Worm (Caenorhabditis elegans): Measurements from ENCODE around the gene F58F12.3.

Gene F58F12.3

ce11 chrII:6360822-6361221 lies 30.3 kb downstream of the F58F12.3 start, which contains the start of gene K10B2.4 (continued):
- TF ChIP-seq tbp1 (GFP tag; optimal IDR thresholded peaks at IDR 0.05) (peak; percentile 11), madf-3 (GFP tag; IDR thresholded peaks at IDR 0.05) (peak; percentile 74; the same call in 1 of the 2 replicates), lin-54 (GFP tag; optimal IDR thresholded peaks at IDR 0.05) (peak; percentile 62), mes-4 (tag; optimal IDR thresholded peaks at IDR 0.05) (no peak), ceh-100 (GFP tag; IDR thresholded peaks at IDR 0.05) (peak; percentile 34; the same call in 1 of the 2 replicates), madf-8 (GFP tag; conservative IDR thresholded peaks at IDR 0.05) (no peak), C06A6.2 (GFP tag; conservative IDR thresholded peaks at IDR 0.05) (no peak), ekl-4 (GFP tag; IDR thresholded peaks at IDR 0.05) (peak; percentile 73), atf-7 (tag; optimal IDR thresholded peaks at IDR 0.05) (peak; percentile 24), ama-1 (optimal IDR thresholded peaks at IDR 0.05) (no peak), ama-1 (GFP tag; optimal IDR thresholded peaks at IDR 0.05) (peak in 1 of 2 experiments; percentile 38), ccch-3 (GFP tag; optimal IDR thresholded peaks at IDR 0.05) (no peak), nhr-179 (tag; optimal IDR thresholded peaks at IDR 0.05) (no peak), egl-18 (GFP tag; IDR thresholded peaks at IDR 0.05) (no peak), nfyb-1 (GFP tag; IDR thresholded peaks at IDR 0.05) (peak; percentile 57; the same call in 1 of the 2 replicates), akir-1 (GFP tag; optimal IDR thresholded peaks at IDR 0.05) (peak; percentile 12), snpc-4 (GFP tag; optimal IDR thresholded peaks at IDR 0.05) (peak; percentile 0), snpc-4 (tag; optimal IDR thresholded peaks at IDR 0.05) (peak; percentile 22 to 42 (median 36)), madf-6 (GFP tag; IDR thresholded peaks at IDR 0.05) (peak; percentile 50), lsl-1 (GFP tag; optimal IDR thresholded peaks at IDR 0.05) (peak; percentile 7), C17E4.6 (GFP tag; IDR thresholded peaks at IDR 0.05) (no peak), F39B2.1 (GFP tag; IDR thresholded peaks at IDR 0.05) (no peak), madf-10 (tag; optimal IDR thresholded peaks at IDR 0.05) (no peak), let-526 (GFP tag; IDR thresholded peaks at IDR 0.05) (peak; percentile 22; the same call in 1 of the 2 replicates)

DNA sequence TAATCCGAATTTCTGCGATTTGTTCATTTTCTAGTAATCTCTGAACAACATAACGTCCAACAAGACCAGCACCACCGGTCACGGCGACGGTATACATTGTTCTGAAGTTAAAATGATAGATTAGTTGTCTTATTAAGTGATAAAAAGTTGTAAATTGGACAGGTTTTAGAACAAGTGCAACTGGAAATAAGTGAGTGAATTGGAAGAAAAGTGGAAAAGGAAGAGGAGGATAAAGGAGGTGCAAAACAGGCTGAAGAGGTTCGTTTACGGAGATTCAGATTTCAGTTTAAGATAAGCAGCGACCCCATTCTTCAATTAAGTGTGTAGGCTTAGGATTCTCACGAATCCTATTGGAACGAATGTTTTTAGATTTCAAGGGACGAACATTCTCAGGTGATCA lies 32.2 kb downstream of the F58F12.3 start, which contains the start of gene C32D5.12:
Gene C32D5.12, minus strand, starts transcription at position 101 of the 400 bp plus-strand sequence.
- TF ChIP-seq F57A8.1 (GFP tag; optimal IDR thresholded peaks at IDR 0.05), result no peak

- peak; percentile 28 for TF ChIP-seq snpc-1.3 (tag; optimal IDR thresholded peaks at IDR 0.05; ENCODE audit: insufficient read depth)
- TF ChIP-seq ama-1 (optimal IDR thresholded peaks at IDR 0.05), result no peak
- no peak for TF ChIP-seq ama-1 (GFP tag; optimal IDR thresholded peaks at IDR 0.05)
- no peak for TF ChIP-seq zfh-2 (GFP tag; conservative IDR thresholded peaks at IDR 0.05)
- no peak for TF ChIP-seq ceh-91 (GFP tag; IDR thresholded peaks at IDR 0.05)
- TF ChIP-seq lin-54 (GFP tag; optimal IDR thresholded peaks at IDR 0.05), result peak; percentile 37
- TF ChIP-seq nfya-2 (GFP tag; IDR thresholded peaks at IDR 0.05), result no peak
- no peak for TF ChIP-seq tlf-1 (GFP tag; optimal IDR thresholded peaks at IDR 0.05)
- no peak for TF ChIP-seq cebp-2 (GFP tag; IDR thresholded peaks at IDR 0.05)
- no peak for TF ChIP-seq D2030.7 (GFP tag; IDR thresholded peaks at IDR 0.05)
- peak; percentile 35 for TF ChIP-seq F49E8.2 (tag; optimal IDR thresholded peaks at IDR 0.05; ENCODE audit: insufficient read depth)
- no peak for TF ChIP-seq ztf-25 (GFP tag; IDR thresholded peaks at IDR 0.05)
- TF ChIP-seq B0261.1 (tag; optimal IDR thresholded peaks at IDR 0.05), result peak; percentile 52
- TF ChIP-seq F23B12.7 (tag; optimal IDR thresholded peaks at IDR 0.05; ENCODE audit: insufficient read depth), result peak; percentile 54
- no peak for TF ChIP-seq snpc-4 (GFP tag; optimal IDR thresholded peaks at IDR 0.05)
- TF ChIP-seq snpc-4 (tag; optimal IDR thresholded peaks at IDR 0.05), result no peak
- TF ChIP-seq aptf-2 (GFP tag; conservative IDR thresholded peaks at IDR 0.05), result no peak
- TF ChIP-seq snpc-3.4 (tag; optimal IDR thresholded peaks at IDR 0.05), result peak; percentile 37
- TF ChIP-seq F37B4.10 (GFP tag; IDR thresholded peaks at IDR 0.05), result no peak
- no peak for TF ChIP-seq hmg-20 (GFP tag; IDR thresholded peaks at IDR 0.05)
- no peak for TF ChIP-seq ekl-4 (GFP tag; IDR thresholded peaks at IDR 0.05)
- no peak for TF ChIP-seq lin-40 (tag; optimal IDR thresholded peaks at IDR 0.05)
- peak; percentile 49; the same call in 1 of the 2 replicates for TF ChIP-seq madf-6 (GFP tag; IDR thresholded peaks at IDR 0.05)
- TF ChIP-seq mes-4 (tag; optimal IDR thresholded peaks at IDR 0.05), result no peak
- TF ChIP-seq lsl-1 (GFP tag; optimal IDR thresholded peaks at IDR 0.05), result no peak
- no peak for TF ChIP-seq ZK185.1 (tag; optimal IDR thresholded peaks at IDR 0.05; ENCODE audit: poor library complexity, severe bottlenecking)
- no peak for TF ChIP-seq bed-1 (GFP tag; IDR thresholded peaks at IDR 0.05)
- TF ChIP-seq dpff-1 (tag; optimal IDR thresholded peaks at IDR 0.05), result no peak
- TF ChIP-seq nhr-80 (tag; optimal IDR thresholded peaks at IDR 0.05), result no peak
These were observed 32.9 kb downstream of the F58F12.3 start for ce11 chrII:6358232-6358631.
